Worm (Caenorhabditis elegans) whole organism, L4 larva: ENCODE results near the gene T08D10.5.
A peak's percentile ranks its signal among the peaks of the same experiment; 100 is the strongest.
"Not testable (repeated sequence)": the region's sequence is repeated elsewhere in the genome, so short reads cannot be mapped to it uniquely, and the experiment has no call there.

Experiments used
- D1046.2 ChIP-seq: fragments of 200-800 bp; sonication (Bioruptor generic); IDR thresholded peaks from 2 replicates; pipeline ENCODE4 v1.3.6; 2022; ENCODE audit warnings: missing genetic modification characterization, missing compliant biosample characterization
- F26F4.8 ChIP-seq: fragments of 200-800 bp; sonication (Bioruptor generic); conservative IDR thresholded peaks from 2 replicates; pipeline ENCODE4 v1.3.6; 2022; ENCODE audit warnings: missing genetic modification characterization, missing compliant biosample characterization
- F44E2.7 ChIP-seq: fragments of 200-800 bp; sonication (Bioruptor generic); IDR thresholded peaks from 2 replicates; pipeline ENCODE4 v2.1.2; 2022; ENCODE audit warnings: missing genetic modification characterization, missing compliant biosample characterization
- F49E8.2 ChIP-seq: sonication (generic microtip); optimal IDR thresholded peaks from 2 replicates; lab custom pipeline; 2016; ENCODE audit warnings: missing compliant biosample characterization, mild to moderate bottlenecking, missing genetic modification characterization, borderline replicate concordance
- T20F7.1 ChIP-seq: fragments of 200-800 bp; sonication (Bioruptor generic); optimal IDR thresholded peaks from 2 replicates; lab custom pipeline; 2018; ENCODE audit warnings: mild to moderate bottlenecking, missing genetic modification characterization, missing compliant biosample characterization
- Y105C5A.15 ChIP-seq: fragments of 200-800 bp; sonication (Bioruptor generic); IDR thresholded peaks from 2 replicates; pipeline ENCODE4 v1.3.6; 2022; ENCODE audit warnings: missing genetic modification characterization, missing compliant biosample characterization
- Y75B8A.6 ChIP-seq: fragments of 200-800 bp; sonication (Bioruptor generic); IDR thresholded peaks from 2 replicates; pipeline ENCODE4 v1.3.6; 2022; ENCODE audit warnings: missing genetic modification reagents, missing genetic modification characterization, missing compliant biosample characterization
- ZK337.2 ChIP-seq: fragments of 200-800 bp; sonication (Bioruptor generic); IDR thresholded peaks from 2 replicates; pipeline ENCODE4 v1.3.6; 2022; ENCODE audit warnings: missing genetic modification reagents, missing genetic modification characterization, missing compliant biosample characterization
- ZK546.5 ChIP-seq, 2 experiments: sonication (generic microtip); optimal IDR thresholded peaks; 2 replicates each; lab custom pipeline; 2017; ENCODE audit warnings: missing biosample characterization in 2 of 2, missing genetic modification characterization in 2 of 2
- aha-1 ChIP-seq: fragments of 150-350 bp; peaks from one replicate; lab custom pipeline; 2014; ENCODE audit warnings: missing biosample characterization, missing genetic modification characterization
- attf-4 ChIP-seq: sonication (generic microtip); optimal IDR thresholded peaks from 3 replicates; lab custom pipeline; 2017; ENCODE audit warnings: missing biosample characterization, missing genetic modification characterization
- ceh-20 ChIP-seq: fragments of 200-800 bp; sonication (Bioruptor generic); IDR thresholded peaks from 2 replicates; pipeline ENCODE4 v1.3.6; 2022; ENCODE audit warnings: missing genetic modification reagents, missing genetic modification characterization, missing compliant biosample characterization
- ces-1 ChIP-seq: fragments of 150-350 bp; sonication (generic microtip); optimal IDR thresholded peaks from 4 replicates; lab custom pipeline; 2014; ENCODE audit warnings: missing biosample characterization, missing genetic modification reagents, missing genetic modification characterization
- ctbp-1 ChIP-seq: fragments of 200-800 bp; sonication (Bioruptor generic); IDR thresholded peaks from 2 replicates; pipeline ENCODE4 v1.3.6; 2022; ENCODE audit warnings: missing genetic modification reagents, missing genetic modification characterization, missing compliant biosample characterization
- daf-12 ChIP-seq: fragments of 150-350 bp; optimal IDR thresholded peaks from 2 replicates; lab custom pipeline; 2014; ENCODE audit warnings: missing biosample characterization, missing genetic modification reagents, missing genetic modification characterization
- daf-8 ChIP-seq: fragments of 200-800 bp; sonication (Bioruptor generic); IDR thresholded peaks from 2 replicates; pipeline ENCODE4 v1.3.6; 2022; ENCODE audit warnings: missing genetic modification characterization, missing compliant biosample characterization
- dmd-6 ChIP-seq: fragments of 200-800 bp; sonication (Bioruptor generic); IDR thresholded peaks from 2 replicates; pipeline ENCODE4 v1.3.6; 2022; ENCODE audit warnings: missing genetic modification reagents, missing genetic modification characterization, missing compliant biosample characterization
- dmd-8 ChIP-seq: fragments of 200-800 bp; sonication (Bioruptor generic); IDR thresholded peaks from 2 replicates; pipeline ENCODE4 v1.3.6; 2022; ENCODE audit warnings: missing genetic modification characterization, missing compliant biosample characterization
- dpl-1 ChIP-seq: fragments of 150-350 bp; optimal IDR thresholded peaks from 2 replicates; lab custom pipeline; 2014; ENCODE audit warnings: missing biosample characterization, missing genetic modification reagents, missing genetic modification characterization
- dve-1 ChIP-seq: sonication (generic microtip); optimal IDR thresholded peaks from 2 replicates; lab custom pipeline; 2017; ENCODE audit warnings: antibody characterized with exemption, mild to moderate bottlenecking, missing genetic modification characterization, missing compliant biosample characterization; ENCODE audit not compliant: insufficient read depth
- gei-8 ChIP-seq: fragments of 200-800 bp; sonication (Bioruptor generic); optimal IDR thresholded peaks from 2 replicates; lab custom pipeline; 2018; ENCODE audit warnings: mild to moderate bottlenecking, missing genetic modification characterization, missing compliant biosample characterization
- lin-1 ChIP-seq: fragments of 200-800 bp; sonication (Bioruptor generic); IDR thresholded peaks from 2 replicates; pipeline ENCODE4 v1.3.6; 2022; ENCODE audit warnings: missing genetic modification reagents, missing genetic modification characterization, missing compliant biosample characterization
- lin-15B ChIP-seq: fragments of 150-350 bp; sonication (generic microtip); optimal IDR thresholded peaks from 3 replicates; lab custom pipeline; 2014; ENCODE audit warnings: missing biosample characterization, missing genetic modification characterization
- lin-29 ChIP-seq: fragments of 200-800 bp; sonication (Bioruptor generic); IDR thresholded peaks from 2 replicates; pipeline ENCODE4 v1.3.6; 2022; ENCODE audit warnings: missing genetic modification reagents, missing genetic modification characterization, missing compliant biosample characterization
- lin-38 ChIP-seq: fragments of 200-800 bp; sonication (Bioruptor generic); IDR thresholded peaks from 2 replicates; pipeline ENCODE4 v1.3.6; 2022; ENCODE audit warnings: missing genetic modification reagents, missing genetic modification characterization, missing compliant biosample characterization
- lin-39 ChIP-seq: fragments of 150-350 bp; optimal IDR thresholded peaks from 2 replicates; lab custom pipeline; 2014; ENCODE audit warnings: missing biosample characterization, missing genetic modification reagents, missing genetic modification characterization
- madf-5 ChIP-seq, 2 experiments: fragments of 200-800 bp; sonication (Bioruptor generic); IDR thresholded peaks; 2 replicates each; pipeline ENCODE4 v1.3.6; 2022; ENCODE audit warnings: missing compliant biosample characterization in 2 of 2, missing genetic modification characterization in 2 of 2
- mxl-3 ChIP-seq: fragments of 200-800 bp; sonication (Bioruptor generic); optimal IDR thresholded peaks from 2 replicates; lab custom pipeline; 2018; ENCODE audit warnings: mild to moderate bottlenecking, missing genetic modification characterization, missing compliant biosample characterization
- nhr-10 ChIP-seq: fragments of 150-350 bp; optimal IDR thresholded peaks from 2 replicates; lab custom pipeline; 2014; ENCODE audit warnings: missing biosample characterization, missing genetic modification characterization
- nhr-102 ChIP-seq: sonication (generic microtip); optimal IDR thresholded peaks from 2 replicates; lab custom pipeline; 2016; ENCODE audit warnings: mild to moderate bottlenecking, missing genetic modification characterization, moderate library complexity, missing compliant biosample characterization
- nhr-237 ChIP-seq: sonication (generic microtip); optimal IDR thresholded peaks from 2 replicates; lab custom pipeline; 2017; ENCODE audit warnings: missing biosample characterization, missing genetic modification characterization
- nhr-28 ChIP-seq: fragments of 150-350 bp; optimal IDR thresholded peaks from 2 replicates; lab custom pipeline; 2014; ENCODE audit warnings: missing biosample characterization, missing genetic modification characterization
- nhr-6 ChIP-seq: fragments of 150-350 bp; optimal IDR thresholded peaks from 2 replicates; lab custom pipeline; 2014; ENCODE audit warnings: missing biosample characterization, missing genetic modification characterization
- nhr-77 ChIP-seq: fragments of 150-350 bp; optimal IDR thresholded peaks from 2 replicates; lab custom pipeline; 2014; ENCODE audit warnings: missing biosample characterization, missing genetic modification characterization
- pha-4 ChIP-seq, 2 experiments: fragments of 150-350 bp in 1 of 2; fragments of 200-800 bp in 1 of 2; sonication (Bioruptor generic) in 1 of 2; IDR thresholded peaks in 1 of 2; optimal IDR thresholded peaks in 1 of 2; 2 replicates each; pipeline versions ENCODE4 v1.3.6 to Lab custom; 2014 to 2022; ENCODE audit warnings: missing genetic modification characterization in 2 of 2, missing genetic modification reagents in 2 of 2, missing biosample characterization in 1 of 2, missing compliant biosample characterization in 1 of 2
- pqm-1 ChIP-seq: sonication (generic microtip); optimal IDR thresholded peaks from 2 replicates; lab custom pipeline; 2017; ENCODE audit warnings: missing biosample characterization, missing genetic modification characterization
- set-16 ChIP-seq: fragments of 200-800 bp; sonication (Bioruptor generic); IDR thresholded peaks from 2 replicates; pipeline ENCODE4 v1.3.6; 2022; ENCODE audit warnings: missing genetic modification reagents, missing genetic modification characterization, missing compliant biosample characterization
- snpc-1.2 ChIP-seq: fragments of 200-800 bp; sonication (Bioruptor generic); IDR thresholded peaks from 2 replicates; pipeline ENCODE4 v1.3.6; 2022; ENCODE audit warnings: missing genetic modification reagents, missing genetic modification characterization, missing compliant biosample characterization
- spr-1 ChIP-seq: sonication (generic microtip); optimal IDR thresholded peaks from 2 replicates; lab custom pipeline; 2016; ENCODE audit warnings: mild to moderate bottlenecking, missing genetic modification characterization, missing compliant biosample characterization
- tra-1 ChIP-seq: fragments of 200-800 bp; sonication (Bioruptor generic); IDR thresholded peaks from 2 replicates; pipeline ENCODE4 v1.3.6; 2022; ENCODE audit warnings: missing genetic modification reagents, missing genetic modification characterization, missing compliant biosample characterization
- unc-130 ChIP-seq: sonication (generic microtip); optimal IDR thresholded peaks from 2 replicates; lab custom pipeline; 2016; ENCODE audit warnings: missing genetic modification reagents, missing genetic modification characterization, missing compliant biosample characterization
- unc-39 ChIP-seq: sonication (generic microtip); optimal IDR thresholded peaks from 2 replicates; lab custom pipeline; 2017; ENCODE audit warnings: missing biosample characterization, missing genetic modification characterization
- unc-62 ChIP-seq, 3 experiments: fragments of 150-350 bp in 1 of 3; sonication (generic microtip); optimal IDR thresholded peaks in 2 of 3; peaks in 1 of 3; 1 replicate in 1 of 3; 2 replicates in 2 of 3; lab custom pipeline; 2014 to 2017; ENCODE audit warnings: missing biosample characterization in 3 of 3, missing genetic modification characterization in 3 of 3, missing genetic modification reagents in 3 of 3, missing genotype in 1 of 3
- zag-1 ChIP-seq: fragments of 150-350 bp; optimal IDR thresholded peaks from 2 replicates; lab custom pipeline; 2014; ENCODE audit warnings: missing biosample characterization, missing genetic modification characterization
- ztf-7 ChIP-seq: fragments of 150-350 bp; optimal IDR thresholded peaks from 2 replicates; lab custom pipeline; 2014; ENCODE audit warnings: missing biosample characterization, missing genetic modification characterization

Gene T08D10.5

DNA sequence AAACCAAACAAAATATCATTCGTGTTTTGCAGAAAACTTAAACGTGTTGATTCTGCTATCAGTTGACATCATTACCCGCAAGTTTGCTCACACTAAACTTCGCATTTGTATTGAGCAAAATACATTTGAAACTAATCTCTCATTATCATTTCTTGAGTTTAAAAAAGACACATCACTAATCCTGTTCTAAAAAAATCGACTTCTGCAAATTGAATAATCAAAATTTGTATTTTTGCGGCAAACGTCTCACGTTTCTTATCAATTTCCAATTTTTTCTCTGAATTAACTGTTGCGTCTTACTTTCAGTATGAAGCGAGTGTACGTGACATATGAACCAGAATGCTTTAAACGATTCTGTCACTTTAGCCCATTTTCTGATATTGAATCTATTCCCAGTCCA is 2.5 kb downstream of the T08D10.5 start, which contains the start of gene C49F5.8:
Gene C49F5.8, plus strand, starts transcription at position 301 of the 400 bp plus-strand sequence.
- TF ChIP-seq nhr-10 (tag; lab: Kevin White, UChicago) (no peak), nhr-28 (tag; lab: Kevin White, UChicago) (peak; percentile 1), dmd-6 (no peak)

- TF ChIP-seq set-16 (GFP tag; lab: Robert Waterston, UW); gei-8 (GFP tag; lab: Kevin White, UChicago); mxl-3 (GFP tag; lab: Kevin White, UChicago): not testable (repeated sequence)
- TF ChIP-seq, all 104 proteins: peak for 0; not testable (repeated sequence) for 104
These were observed 3.8 kb downstream of the T08D10.5 start, which contains the start of gene C49F5.13 for ce11 chrX:11961103-11961502. Gene C49F5.13 (plus strand): TSS chrX:11961403.

ce11 chrX:11962050-11962788 is 4.9 kb downstream of the T08D10.5 start:
- TF ChIP-seq daf-12: no peak
- TF ChIP-seq F44E2.7 (GFP tag; lab: Robert Waterston, UW): no peak
- TF ChIP-seq tra-1 (GFP tag; lab: Robert Waterston, UW): peak; percentile 71; the same call in 1 of the 2 replicates
- no peak for TF ChIP-seq Y75B8A.6 (GFP tag; lab: Robert Waterston, UW)
- no peak for TF ChIP-seq nhr-6 (tag; lab: Kevin White, UChicago)
- no peak for TF ChIP-seq dpl-1 (GFP tag; lab: Kevin White, UChicago)
- TF ChIP-seq aha-1: peak; percentile 93
- no peak for TF ChIP-seq lin-38 (GFP tag; lab: Robert Waterston, UW)
- no peak for TF ChIP-seq Y105C5A.15 (GFP tag; lab: Robert Waterston, UW)
- TF ChIP-seq T20F7.1: no peak
- TF ChIP-seq unc-39 (tag; lab: Kevin White, UChicago): no peak
- 0 out of 2 replicates have a peak, but pooled peaks have one; percentile 38 for TF ChIP-seq ceh-20 (GFP tag; lab: Robert Waterston, UW)
- no peak for TF ChIP-seq nhr-77
- TF ChIP-seq pha-4 (GFP tag; IDR thresholded peaks at IDR 0.05; lab: Robert Waterston, UW): 0 out of 2 replicates have a peak, but pooled peaks have one; percentile 9
- no peak for TF ChIP-seq pha-4 (tag; optimal IDR thresholded peaks at IDR 0.05; lab: Kevin White, UChicago)
- no peak for TF ChIP-seq ces-1
- peak; percentile 81 for TF ChIP-seq dmd-6
- no peak for TF ChIP-seq F26F4.8
- TF ChIP-seq ctbp-1 (GFP tag; lab: Robert Waterston, UW): no peak
- TF ChIP-seq lin-29 (GFP tag; lab: Robert Waterston, UW): no peak
- no peak for TF ChIP-seq lin-39 (tag; lab: Kevin White, UChicago)
- TF ChIP-seq zag-1 (tag; lab: Kevin White, UChicago): no peak
- TF ChIP-seq nhr-102: peak; percentile 63
- no peak for TF ChIP-seq ztf-7 (tag; lab: Kevin White, UChicago)
- TF ChIP-seq lin-1 (GFP tag; lab: Robert Waterston, UW): 0 out of 2 replicates have a peak, but pooled peaks have one; percentile 39
- TF ChIP-seq ZK337.2: no peak
- peak; percentile 77 for TF ChIP-seq dve-1 (tag; lab: Kevin White, UChicago)
- TF ChIP-seq D1046.2 (GFP tag; lab: Robert Waterston, UW): no peak
- TF ChIP-seq dmd-8 (GFP tag; lab: Robert Waterston, UW): no peak
- TF ChIP-seq ZK546.5 (tag; optimal IDR thresholded peaks at IDR 0.05; lab: Kevin White, UChicago): no peak
- TF ChIP-seq unc-62 (GFP tag; optimal IDR thresholded peaks at IDR 0.05 in 1 of 2; lab: Kevin White, UChicago): no peak
- TF ChIP-seq unc-62 (tag; optimal IDR thresholded peaks at IDR 0.05; lab: Kevin White, UChicago): no peak
- no peak for TF ChIP-seq daf-8 (GFP tag; lab: Robert Waterston, UW)
- TF ChIP-seq snpc-1.2 (GFP tag; lab: Robert Waterston, UW): no peak
- peak; percentile 33 for TF ChIP-seq pqm-1 (tag; lab: Kevin White, UChicago)
- TF ChIP-seq madf-5 (GFP tag; IDR thresholded peaks at IDR 0.05; lab: Robert Waterston, UW): no peak
- no peak for TF ChIP-seq attf-4 (tag; lab: Kevin White, UChicago)
- TF ChIP-seq F49E8.2 (tag; lab: Kevin White, UChicago): no peak
- TF ChIP-seq lin-15B (tag; lab: Kevin White, UChicago): no peak
- TF ChIP-seq nhr-237 (tag; lab: Kevin White, UChicago): no peak
- TF ChIP-seq spr-1 (tag; lab: Kevin White, UChicago): no peak
- TF ChIP-seq unc-130 (GFP tag; lab: Kevin White, UChicago): no peak
